Worm (Caenorhabditis elegans) whole organism, L4 larva: ENCODE results near the gene srx-23.

Experiments
- F10B5.3 ChIP-seq: sonication (generic microtip); optimal IDR thresholded peaks from 2 replicates; lab custom pipeline; 2016; ENCODE audit warnings: mild to moderate bottlenecking, missing genetic modification characterization, missing compliant biosample characterization
- F37D6.2 ChIP-seq: sonication (generic microtip); optimal IDR thresholded peaks from 2 replicates; lab custom pipeline; 2016; ENCODE audit warnings: mild to moderate bottlenecking, missing genetic modification characterization, missing compliant biosample characterization
- Y5F2A.4 ChIP-seq: fragments of 200-800 bp; sonication (Bioruptor generic); optimal IDR thresholded peaks from 2 replicates; lab custom pipeline; 2018; ENCODE audit warnings: mild to moderate bottlenecking, missing genetic modification characterization, missing compliant biosample characterization
- ama-1 ChIP-seq: fragments of 150-350 bp; optimal IDR thresholded peaks from 2 replicates; lab custom pipeline; 2014; ENCODE audit warnings: inconsistent platforms, mixed read lengths
- egl-43 ChIP-seq: fragments of 200-800 bp; sonication (Bioruptor generic); IDR thresholded peaks from 2 replicates; pipeline ENCODE4 v1.3.6; 2022; ENCODE audit warnings: missing genetic modification reagents, missing genetic modification characterization, missing compliant biosample characterization
- hmg-1.1 ChIP-seq: fragments of 200-800 bp; sonication (Bioruptor generic); IDR thresholded peaks from 2 replicates; pipeline ENCODE4 v1.3.6; 2022; ENCODE audit warnings: missing genetic modification reagents, missing genetic modification characterization, missing compliant biosample characterization
- nhr-25 ChIP-seq: sonication (generic microtip); optimal IDR thresholded peaks from 2 replicates; lab custom pipeline; 2017; ENCODE audit warnings: missing genetic modification characterization, mild to moderate bottlenecking, missing compliant biosample characterization, antibody characterized with exemption, moderate library complexity, borderline replicate concordance; ENCODE audit not compliant: insufficient read depth
- nhr-28 ChIP-seq: fragments of 150-350 bp; optimal IDR thresholded peaks from 2 replicates; lab custom pipeline; 2014; ENCODE audit warnings: missing biosample characterization, missing genetic modification characterization
- rbr-2 ChIP-seq: sonication (generic microtip); optimal IDR thresholded peaks from 2 replicates; lab custom pipeline; 2016; ENCODE audit warnings: missing genotype, missing genetic modification characterization, missing compliant biosample characterization
- skn-1 ChIP-seq: fragments of 150-350 bp; optimal IDR thresholded peaks from 2 replicates; lab custom pipeline; 2014; ENCODE audit warnings: missing biosample characterization, missing genetic modification characterization
- unc-130 ChIP-seq: sonication (generic microtip); optimal IDR thresholded peaks from 2 replicates; lab custom pipeline; 2016; ENCODE audit warnings: missing genetic modification reagents, missing genetic modification characterization, missing compliant biosample characterization
- unc-62 ChIP-seq, 3 experiments: fragments of 150-350 bp in 1 of 3; sonication (generic microtip); optimal IDR thresholded peaks in 2 of 3; peaks in 1 of 3; 1 replicate in 1 of 3; 2 replicates in 2 of 3; lab custom pipeline; 2014 to 2017; ENCODE audit warnings: missing biosample characterization in 3 of 3, missing genetic modification characterization in 3 of 3, missing genetic modification reagents in 3 of 3, missing genotype in 1 of 3
- zag-1 ChIP-seq: fragments of 150-350 bp; optimal IDR thresholded peaks from 2 replicates; lab custom pipeline; 2014; ENCODE audit warnings: missing biosample characterization, missing genetic modification characterization
- ztf-11 ChIP-seq: fragments of 150-350 bp; optimal IDR thresholded peaks from 2 replicates; lab custom pipeline; 2014; ENCODE audit warnings: missing biosample characterization, missing genetic modification characterization

DNA sequence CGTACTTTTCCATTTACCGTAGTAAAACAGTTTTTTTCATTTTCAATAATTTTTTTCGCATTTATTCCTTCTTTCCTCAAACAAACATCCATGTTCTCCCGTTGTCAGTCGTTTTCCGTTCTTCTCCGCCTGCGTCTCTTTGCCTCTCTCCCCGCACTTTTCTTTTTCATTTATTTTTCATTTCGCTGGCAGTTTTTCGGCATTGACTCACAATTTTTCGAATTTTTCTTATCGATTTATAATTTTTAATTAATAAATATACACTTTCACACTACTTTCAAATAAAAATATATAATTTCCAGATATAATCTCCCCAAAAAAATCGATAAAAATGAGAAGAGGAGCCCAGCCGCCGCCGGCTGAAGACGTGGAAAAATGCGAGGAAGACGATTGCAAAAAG is 5.3 kb downstream of the srx-23 start, which contains the start of gene H25P19.1:
- no peak for TF ChIP-seq Y5F2A.4 (GFP tag; lab: Kevin White, UChicago)
- no peak for TF ChIP-seq F37D6.2 (tag; lab: Kevin White, UChicago)
- TF ChIP-seq zag-1 (tag; lab: Kevin White, UChicago), result no peak
- no peak for TF ChIP-seq hmg-1.1 (GFP tag; lab: Robert Waterston, UW)
- TF ChIP-seq nhr-25 (tag; lab: Kevin White, UChicago), result no peak
- TF ChIP-seq rbr-2, result no peak
- no peak for TF ChIP-seq unc-130 (GFP tag; lab: Kevin White, UChicago)
- no peak for TF ChIP-seq ama-1 (lab: Kevin White, UChicago)
- no peak for TF ChIP-seq egl-43 (GFP tag; lab: Robert Waterston, UW)
- no peak for TF ChIP-seq F10B5.3 (tag; lab: Kevin White, UChicago)
- TF ChIP-seq nhr-28 (tag; lab: Kevin White, UChicago), result no peak
- TF ChIP-seq unc-62 (GFP tag; optimal IDR thresholded peaks at IDR 0.05 in 1 of 2; lab: Kevin White, UChicago), result no peak
- TF ChIP-seq unc-62 (tag; optimal IDR thresholded peaks at IDR 0.05; lab: Kevin White, UChicago), result no peak
- TF ChIP-seq ztf-11, result no peak
- no peak for TF ChIP-seq skn-1 (tag; lab: Kevin White, UChicago)
